Worm (Caenorhabditis elegans) whole organism, L2 larva: ENCODE data around the gene mcm-10.

ENCODE experiments used
- ZK546.5 ChIP-seq: sonication (generic microtip); optimal IDR thresholded peaks from 2 replicates; lab custom pipeline; 2017; ENCODE audit warnings: missing biosample characterization, missing genetic modification characterization
- ama-1 ChIP-seq: fragments of 150-350 bp; optimal IDR thresholded peaks from 2 replicates; lab custom pipeline; 2018; ENCODE audit warnings: inconsistent platforms
- ceh-16 ChIP-seq: fragments of 150-350 bp; optimal IDR thresholded peaks from 2 replicates; lab custom pipeline; 2014; ENCODE audit warnings: missing biosample characterization, missing genetic modification characterization
- ceh-82 ChIP-seq: fragments of 150-350 bp; optimal IDR thresholded peaks from 2 replicates; lab custom pipeline; 2014; ENCODE audit warnings: missing biosample characterization, missing genetic modification characterization
- elt-3 ChIP-seq: sonication (generic microtip); optimal IDR thresholded peaks from 2 replicates; lab custom pipeline; 2017; ENCODE audit warnings: missing biosample characterization, missing genetic modification characterization
- fos-1 ChIP-seq: fragments of 150-350 bp; optimal IDR thresholded peaks from 2 replicates; lab custom pipeline; 2014; ENCODE audit warnings: missing biosample characterization, missing genetic modification characterization
- gmeb-1 ChIP-seq: fragments of 150-350 bp; optimal IDR thresholded peaks from 2 replicates; lab custom pipeline; 2014; ENCODE audit warnings: missing biosample characterization, missing genetic modification characterization
- lin-39 ChIP-seq: fragments of 150-350 bp; optimal IDR thresholded peaks from 2 replicates; lab custom pipeline; 2014; ENCODE audit warnings: missing biosample characterization, missing genetic modification reagents, missing genetic modification characterization
- mdl-1 ChIP-seq, 2 experiments: fragments of 150-350 bp in 1 of 2; sonication (generic microtip) in 1 of 2; optimal IDR thresholded peaks; 2 replicates each; lab custom pipeline; 2017; ENCODE audit warnings: missing biosample characterization in 2 of 2, missing genetic modification characterization in 2 of 2
- nhr-11 ChIP-seq: fragments of 150-350 bp; optimal IDR thresholded peaks from 2 replicates; lab custom pipeline; 2014; ENCODE audit warnings: missing biosample characterization, missing genetic modification characterization
- snpc-4 ChIP-seq: fragments of 150-350 bp; optimal IDR thresholded peaks from 2 replicates; lab custom pipeline; 2014; ENCODE audit warnings: missing biosample characterization, missing genetic modification characterization
- unc-39 ChIP-seq: fragments of 150-350 bp; optimal IDR thresholded peaks from 2 replicates; lab custom pipeline; 2014; ENCODE audit warnings: missing biosample characterization, missing genetic modification characterization
- ztf-4 ChIP-seq: fragments of 150-350 bp; optimal IDR thresholded peaks from 2 replicates; lab custom pipeline; 2014; ENCODE audit warnings: missing biosample characterization, missing genetic modification characterization

DNA sequence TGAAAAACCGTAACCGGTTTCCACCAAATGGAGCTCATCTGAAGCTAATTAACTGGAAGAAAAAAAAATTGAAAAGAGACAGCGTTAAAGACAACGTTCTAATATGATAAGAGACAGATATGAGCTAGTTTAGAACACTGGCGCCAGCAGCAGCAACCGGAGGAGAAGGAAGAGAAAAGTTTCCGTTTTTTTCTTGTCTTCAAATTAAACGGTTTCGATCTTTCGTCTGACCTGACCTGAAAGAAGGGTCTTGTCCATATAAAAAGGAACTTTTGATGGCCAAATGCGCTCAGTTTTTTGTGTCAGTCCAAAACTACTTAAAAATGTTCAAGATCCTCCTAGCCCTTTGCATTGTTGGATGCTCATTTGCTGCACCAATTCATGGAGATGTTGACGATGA is 49.1 kb downstream of the mcm-10 start, which contains the start of gene T28D6.3:
- TF ChIP-seq ztf-4 (tag; lab: Kevin White, UChicago) (no peak), gmeb-1 (tag; lab: Kevin White, UChicago) (no peak), snpc-4 (tag; lab: Kevin White, UChicago) (no peak), lin-39 (no peak), mdl-1 (tag; optimal IDR thresholded peaks at IDR 0.05; lab: Kevin White, UChicago) (no peak), unc-39 (no peak), ceh-82 (no peak), fos-1 (no peak), ama-1 (lab: Kevin White, UChicago) (no peak), nhr-11 (tag; lab: Kevin White, UChicago) (no peak), ZK546.5 (tag; lab: Kevin White, UChicago) (no peak), ceh-16 (tag; lab: Kevin White, UChicago) (no peak), elt-3 (tag; lab: Kevin White, UChicago) (no peak)
